Comparison of ENCODE assay signal across 1 fruit fly cellular context in the genomic region with DNA sequence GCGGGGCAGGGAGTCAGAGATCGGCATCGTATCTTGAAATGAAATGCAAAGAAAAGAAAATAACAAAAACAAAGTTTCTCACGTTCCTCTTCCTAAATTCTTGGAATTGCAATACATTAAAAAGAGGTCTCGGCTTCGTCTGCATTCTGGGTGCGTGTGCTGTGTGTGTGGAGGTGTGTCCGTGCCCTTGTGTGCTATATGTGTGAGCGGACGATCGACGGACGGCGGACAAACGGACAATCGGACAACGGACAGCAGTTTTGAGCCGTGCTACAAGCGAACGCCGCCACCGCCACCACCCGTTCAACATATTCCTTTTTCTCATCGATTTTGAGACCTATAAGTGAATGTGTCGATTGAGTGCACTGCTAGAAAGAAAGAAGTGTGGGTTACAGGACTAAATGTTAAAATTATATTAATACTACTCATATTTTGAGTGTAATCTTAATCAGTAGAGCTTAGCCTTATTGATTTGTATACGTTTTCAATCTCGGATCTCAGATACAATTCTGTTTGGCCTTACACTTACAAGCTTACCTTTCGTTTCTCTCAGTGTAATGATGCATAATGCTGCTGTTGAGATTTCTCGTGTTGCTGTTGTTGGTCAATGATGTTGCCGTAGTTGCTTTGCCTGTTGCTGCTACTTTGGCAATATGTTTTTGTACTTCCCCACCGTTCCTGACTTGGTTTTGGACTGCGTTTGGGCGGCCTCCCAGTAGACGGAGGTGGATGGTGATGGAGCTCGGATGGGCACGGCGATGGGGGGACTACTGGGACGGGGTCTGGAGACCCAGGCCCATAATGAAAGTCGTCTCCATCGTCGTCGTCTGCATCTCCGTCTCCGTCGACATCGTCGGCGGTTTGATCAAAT.
TF ChIP-seq lines count a peak whose summit lies in the region.

No protein-coding gene starts in this region.

TF ChIP-seq in whole organism, embryonic, 481 proteins besides CTCF, POLR2A, EP300 and RAD21 (continued from another document and continues in another):
- TF ChIP-seq CG18476 (GFP tag; optimal IDR thresholded peaks at IDR 0.05; lab: Kevin White, UChicago) (peak; percentile 68), pfk (GFP tag; optimal IDR thresholded peaks at IDR 0.05; lab: Kevin White, UChicago) (no peak), NK7.1 (GFP tag; optimal IDR thresholded peaks at IDR 0.05; lab: Kevin White, UChicago) (peak; percentile 17), TFAM (GFP tag; optimal IDR thresholded peaks at IDR 0.05; lab: Kevin White, UChicago) (peak; percentile 64), unc-4 (GFP tag; IDR thresholded peaks at IDR 0.05; lab: Robert Waterston, UW; ENCODE audit: partially characterized antibody) (no peak), ERR (GFP tag; optimal IDR thresholded peaks at IDR 0.05; lab: Kevin White, UChicago) (no peak), CG9932 (GFP tag; IDR thresholded peaks at IDR 0.05; lab: Robert Waterston, UW) (no peak), cato (GFP tag; optimal IDR thresholded peaks at IDR 0.05; lab: Kevin White, UChicago; ENCODE audit: borderline replicate concordance) (peak; percentile 46), twi (tag; optimal IDR thresholded peaks at IDR 0.05; lab: Kevin White, UChicago) (peak; percentile 91), CG34376 (GFP tag; optimal IDR thresholded peaks at IDR 0.05; lab: Kevin White, UChicago) (no peak), zfh1 (GFP tag; IDR thresholded peaks at IDR 0.05; lab: Robert Waterston, UW) (peak; percentile 92), corto (GFP tag; optimal IDR thresholded peaks at IDR 0.05; lab: Kevin White, UChicago) (peak; percentile 94), PHDP (tag; optimal IDR thresholded peaks at IDR 0.05; lab: Kevin White, UChicago) (peak; percentile 61), Vsx1 (GFP tag; optimal IDR thresholded peaks at IDR 0.05; lab: Kevin White, UChicago) (peak; percentile 55), az2 (GFP tag; optimal IDR thresholded peaks at IDR 0.05; lab: Kevin White, UChicago) (peak; percentile 84), CG8359 (GFP tag; optimal IDR thresholded peaks at IDR 0.05; lab: Kevin White, UChicago; ENCODE audit: borderline replicate concordance) (peak; percentile 85), CG6175 (GFP tag; IDR thresholded peaks at IDR 0.05; lab: Robert Waterston, UW) (no peak), hkb (optimal IDR thresholded peaks at IDR 0.05; lab: Kevin White, UChicago) (no peak), hkb (GFP tag; IDR thresholded peaks at IDR 0.05; lab: Robert Waterston, UW) (peak; percentile 48; the same call in 1 of the 2 replicates), Dek (tag; optimal IDR thresholded peaks at IDR 0.05; lab: Kevin White, UChicago) (no peak), ci (GFP tag; IDR thresholded peaks at IDR 0.05; lab: Robert Waterston, UW) (peak; percentile 79), CG11696 (GFP tag; IDR thresholded peaks at IDR 0.05; lab: Robert Waterston, UW) (no peak), Elba2 (GFP tag; optimal IDR thresholded peaks at IDR 0.05; lab: Kevin White, UChicago) (peak; percentile 87), NFAT (GFP tag; IDR thresholded peaks at IDR 0.05; lab: Robert Waterston, UW) (no peak), stc (GFP tag; IDR thresholded peaks at IDR 0.05; lab: Robert Waterston, UW) (peak; percentile 28; the same call in 1 of the 2 replicates), CG4730 (GFP tag; IDR thresholded peaks at IDR 0.05; lab: Robert Waterston, UW) (peak; percentile 40; the same call in 1 of the 2 replicates), CG7987 (GFP tag; optimal IDR thresholded peaks at IDR 0.05; lab: Kevin White, UChicago) (peak; percentile 11), CG9437 (GFP tag; optimal IDR thresholded peaks at IDR 0.05; lab: Kevin White, UChicago) (peak; percentile 31), kay (GFP tag; optimal IDR thresholded peaks at IDR 0.05; lab: Kevin White, UChicago) (peak; percentile 64), CG8944 (GFP tag; optimal IDR thresholded peaks at IDR 0.05; lab: Kevin White, UChicago) (peak; percentile 63), CG2116 (GFP tag; optimal IDR thresholded peaks at IDR 0.05; lab: Kevin White, UChicago) (peak; percentile 51), Gug (GFP tag; IDR thresholded peaks at IDR 0.05; lab: Robert Waterston, UW) (peak; percentile 33; the same call in 1 of the 4 replicates), ro (GFP tag; IDR thresholded peaks at IDR 0.05; lab: Robert Waterston, UW) (peak; percentile 17; the same call in 1 of the 2 replicates), CG10274 (GFP tag; optimal IDR thresholded peaks at IDR 0.05; lab: Kevin White, UChicago) (peak; percentile 8), ham (GFP tag; IDR thresholded peaks at IDR 0.05; lab: Robert Waterston, UW) (no peak), Spps (tag; optimal IDR thresholded peaks at IDR 0.05; lab: Kevin White, UChicago) (peak; percentile 84), lola (GFP tag; optimal IDR thresholded peaks at IDR 0.05; lab: Kevin White, UChicago) (peak in 1 of 3 experiments; percentile 97), CG5953 (GFP tag; IDR thresholded peaks at IDR 0.05; lab: Robert Waterston, UW) (no peak), ac (GFP tag; optimal IDR thresholded peaks at IDR 0.05; lab: Kevin White, UChicago) (peak; percentile 97), CG14441 (GFP tag; IDR thresholded peaks at IDR 0.05; lab: Robert Waterston, UW) (no peak), CG11247 (GFP tag; IDR thresholded peaks at IDR 0.05; lab: Robert Waterston, UW) (no peak), vfl (GFP tag; optimal IDR thresholded peaks at IDR 0.05; lab: Kevin White, UChicago) (peak; percentile 35), zen (tag; optimal IDR thresholded peaks at IDR 0.05; lab: Kevin White, UChicago) (peak; percentile 97), Blimp-1 (GFP tag; optimal IDR thresholded peaks at IDR 0.05; lab: Kevin White, UChicago) (peak; percentile 82), sima (GFP tag; optimal IDR thresholded peaks at IDR 0.05; lab: Kevin White, UChicago) (peak; percentile 17), CG17568 (GFP tag; optimal IDR thresholded peaks at IDR 0.05; lab: Kevin White, UChicago) (peak; percentile 77), CG1529 (GFP tag; optimal IDR thresholded peaks at IDR 0.05; lab: Kevin White, UChicago) (peak; percentile 82), bigmax (GFP tag; optimal IDR thresholded peaks at IDR 0.05; lab: Kevin White, UChicago) (no peak), hb (GFP tag; IDR thresholded peaks at IDR 0.05; lab: Robert Waterston, UW; ENCODE audit: partially characterized antibody) (no peak), zen2 (GFP tag; IDR thresholded peaks at IDR 0.05; lab: Robert Waterston, UW; ENCODE audit: partially characterized antibody) (no peak), crc (GFP tag; optimal IDR thresholded peaks at IDR 0.05; lab: Kevin White, UChicago) (no peak), CG4282 (GFP tag; optimal IDR thresholded peaks at IDR 0.05; lab: Kevin White, UChicago) (peak; percentile 1), Trl (optimal IDR thresholded peaks at IDR 0.05; lab: Kevin White, UChicago) (no peak), Trl (GFP tag; optimal IDR thresholded peaks at IDR 0.05; lab: Kevin White, UChicago) (peak; percentile 69), BtbVII (GFP tag; optimal IDR thresholded peaks at IDR 0.05; lab: Kevin White, UChicago) (peak; percentile 37), br (optimal IDR thresholded peaks at IDR 0.05; lab: Kevin White, UChicago) (no peak), CG4854 (GFP tag; optimal IDR thresholded peaks at IDR 0.05; lab: Kevin White, UChicago) (peak; percentile 69), CG15479 (GFP tag; optimal IDR thresholded peaks at IDR 0.05; lab: Kevin White, UChicago) (peak; percentile 92), CG6689 (GFP tag; IDR thresholded peaks at IDR 0.05; lab: Robert Waterston, UW) (peak; percentile 79), nau (GFP tag; optimal IDR thresholded peaks at IDR 0.05; lab: Kevin White, UChicago) (no peak), CG10565 (GFP tag; optimal IDR thresholded peaks at IDR 0.05; lab: Kevin White, UChicago) (peak; percentile 47), ara (GFP tag; IDR thresholded peaks at IDR 0.05; lab: Robert Waterston, UW) (peak; percentile 91), vvl (GFP tag; IDR thresholded peaks at IDR 0.05; lab: Robert Waterston, UW) (peak; percentile 81), Eip74EF (GFP tag; optimal IDR thresholded peaks at IDR 0.05; lab: Kevin White, UChicago) (peak in 1 of 2 experiments; percentile 43), CG15601 (tag; optimal IDR thresholded peaks at IDR 0.05; lab: Kevin White, UChicago) (peak; percentile 87), Hr51 (GFP tag; optimal IDR thresholded peaks at IDR 0.05; lab: Kevin White, UChicago) (peak; percentile 38 to 54), sna (GFP tag; IDR thresholded peaks at IDR 0.05; lab: Robert Waterston, UW; ENCODE audit: partially characterized antibody) (no peak), CG11398 (GFP tag; optimal IDR thresholded peaks at IDR 0.05; lab: Kevin White, UChicago) (peak; percentile 18), run (tag; optimal IDR thresholded peaks at IDR 0.05; lab: Kevin White, UChicago) (no peak), CG17328 (GFP tag; IDR thresholded peaks at IDR 0.05; lab: Robert Waterston, UW) (peak; percentile 89), CG13296 (GFP tag; optimal IDR thresholded peaks at IDR 0.05; lab: Kevin White, UChicago) (no peak), Dip2 (GFP tag; IDR thresholded peaks at IDR 0.05; lab: Robert Waterston, UW) (no peak), Oaz (GFP tag; IDR thresholded peaks at IDR 0.05; lab: Robert Waterston, UW) (no peak), CHES-1-like (GFP tag; optimal IDR thresholded peaks at IDR 0.05; lab: Kevin White, UChicago) (peak; percentile 37), CG12659 (GFP tag; optimal IDR thresholded peaks at IDR 0.05; lab: Kevin White, UChicago) (peak; percentile 32), shn (GFP tag; optimal IDR thresholded peaks at IDR 0.05; lab: Kevin White, UChicago) (peak; percentile 35), cg (GFP tag; optimal IDR thresholded peaks at IDR 0.05; lab: Kevin White, UChicago) (peak; percentile 79), CG1603 (tag; optimal IDR thresholded peaks at IDR 0.05; lab: Kevin White, UChicago) (peak; percentile 94), crp (GFP tag; optimal IDR thresholded peaks at IDR 0.05; lab: Kevin White, UChicago) (peak in 1 of 2 experiments; percentile 30), Ets65A (GFP tag; lab: Kevin White, UChicago) (peak; percentile 93), maf-S (GFP tag; optimal IDR thresholded peaks at IDR 0.05; lab: Kevin White, UChicago) (peak; percentile 26), cad (GFP tag; optimal IDR thresholded peaks at IDR 0.05; lab: Kevin White, UChicago) (no peak), CG33557 (GFP tag; optimal IDR thresholded peaks at IDR 0.05; lab: Kevin White, UChicago) (peak; percentile 96), p53 (GFP tag; optimal IDR thresholded peaks at IDR 0.05; lab: Kevin White, UChicago) (no peak), CG34224 (GFP tag; IDR thresholded peaks at IDR 0.05; lab: Robert Waterston, UW; ENCODE audit: partially characterized antibody) (no peak), CG16815 (GFP tag; optimal IDR thresholded peaks at IDR 0.05; lab: Kevin White, UChicago) (peak; percentile 89), Sry-β (GFP tag; optimal IDR thresholded peaks at IDR 0.05; lab: Kevin White, UChicago) (no peak), HLH4C (GFP tag; IDR thresholded peaks at IDR 0.05; lab: Robert Waterston, UW; ENCODE audit: partially characterized antibody) (no peak), tin (GFP tag; optimal IDR thresholded peaks at IDR 0.05; lab: Kevin White, UChicago) (peak; percentile 85), NC2α (GFP tag; optimal IDR thresholded peaks at IDR 0.05; lab: Kevin White, UChicago) (peak; percentile 52), CG15696 (tag; optimal IDR thresholded peaks at IDR 0.05; lab: Kevin White, UChicago) (peak; percentile 98), Dbx (GFP tag; IDR thresholded peaks at IDR 0.05; lab: Robert Waterston, UW) (no peak), CG31441 (GFP tag; IDR thresholded peaks at IDR 0.05; lab: Robert Waterston, UW) (peak; percentile 90), eyg (GFP tag; optimal IDR thresholded peaks at IDR 0.05; lab: Kevin White, UChicago) (no peak), slp2 (GFP tag; optimal IDR thresholded peaks at IDR 0.05; lab: Kevin White, UChicago) (peak; percentile 67), CG7839 (tag; optimal IDR thresholded peaks at IDR 0.05; lab: Kevin White, UChicago) (peak; percentile 84), CG11504 (tag; optimal IDR thresholded peaks at IDR 0.05; lab: Kevin White, UChicago) (peak; percentile 82), CG1233 (GFP tag; optimal IDR thresholded peaks at IDR 0.05; lab: Kevin White, UChicago) (peak; percentile 74), croc (GFP tag; conservative IDR thresholded peaks at IDR 0.05; lab: Robert Waterston, UW) (peak; percentile 84), CG18262 (tag; optimal IDR thresholded peaks at IDR 0.05; lab: Kevin White, UChicago) (peak; percentile 93), gcm (GFP tag; optimal IDR thresholded peaks at IDR 0.05; lab: Kevin White, UChicago) (peak; percentile 89), nerfin-2 (GFP tag; IDR thresholded peaks at IDR 0.05; lab: Robert Waterston, UW; ENCODE audit: partially characterized antibody) (no peak), Pdp1 (GFP tag; optimal IDR thresholded peaks at IDR 0.05; lab: Kevin White, UChicago) (peak; percentile 69 to 78), Myb (GFP tag; optimal IDR thresholded peaks at IDR 0.05; lab: Kevin White, UChicago) (no peak), Mes4 (GFP tag; optimal IDR thresholded peaks at IDR 0.05; lab: Kevin White, UChicago) (peak; percentile 71), CG7357 (GFP tag; IDR thresholded peaks at IDR 0.05; lab: Robert Waterston, UW) (peak; percentile 61; the same call in 1 of the 3 replicates), grau (tag; optimal IDR thresholded peaks at IDR 0.05; lab: Kevin White, UChicago) (peak; percentile 77), CG17612 (GFP tag; IDR thresholded peaks at IDR 0.05; lab: Robert Waterston, UW) (no peak), sqz (GFP tag; optimal IDR thresholded peaks at IDR 0.05; lab: Kevin White, UChicago) (peak; percentile 61), CG4820 (GFP tag; optimal IDR thresholded peaks at IDR 0.05; lab: Kevin White, UChicago) (peak; percentile 89), CG3995 (GFP tag; optimal IDR thresholded peaks at IDR 0.05; lab: Kevin White, UChicago) (no peak), klu (GFP tag; IDR thresholded peaks at IDR 0.05; lab: Robert Waterston, UW) (0 out of 2 replicates have a peak, but pooled peaks have one; percentile 24), jigr1 (GFP tag; IDR thresholded peaks at IDR 0.05; lab: Robert Waterston, UW) (peak; percentile 54; the same call in 1 of the 3 replicates), Max (GFP tag; optimal IDR thresholded peaks at IDR 0.05; lab: Kevin White, UChicago) (peak; percentile 67), CG17385 (GFP tag; optimal IDR thresholded peaks at IDR 0.05; lab: Kevin White, UChicago) (peak; percentile 61), HmgD (GFP tag; optimal IDR thresholded peaks at IDR 0.05; lab: Kevin White, UChicago) (peak; percentile 16), CG32772 (GFP tag; IDR thresholded peaks at IDR 0.05; lab: Robert Waterston, UW) (peak; percentile 58), CG17912 (GFP tag; optimal IDR thresholded peaks at IDR 0.05; lab: Kevin White, UChicago) (no peak), danr (GFP tag; IDR thresholded peaks at IDR 0.05; lab: Robert Waterston, UW) (no peak), Six4 (GFP tag; optimal IDR thresholded peaks at IDR 0.05; lab: Kevin White, UChicago) (peak; percentile 78)
